Fruit fly (Drosophila melanogaster): ENCODE results near the gene CG3061.
A peak's percentile ranks its signal among the peaks of the same experiment; 100 is the strongest.

The CG3061 gene

dm6 chr3R:14024187-14024918 is 7.8 kb upstream of the CG3061 start (continued):
- TF ChIP-seq ems (GFP tag; optimal IDR thresholded peaks at IDR 0.05): no peak
- no peak for TF ChIP-seq MBD-R2 (GFP tag; IDR thresholded peaks at IDR 0.05)
- TF ChIP-seq CG13123 (GFP tag; optimal IDR thresholded peaks at IDR 0.05): no peak
- TF ChIP-seq trem (tag; optimal IDR thresholded peaks at IDR 0.05): no peak
- TF ChIP-seq MTF-1 (GFP tag; optimal IDR thresholded peaks at IDR 0.05; ENCODE audit: borderline replicate concordance): no peak
- no peak for TF ChIP-seq Hmx (GFP tag; optimal IDR thresholded peaks at IDR 0.05)
- no peak for TF ChIP-seq amos (GFP tag; IDR thresholded peaks at IDR 0.05; ENCODE audit: partially characterized antibody)
- no peak for TF ChIP-seq CG9817 (tag; optimal IDR thresholded peaks at IDR 0.05)
- TF ChIP-seq luna (GFP tag; optimal IDR thresholded peaks at IDR 0.05): no peak
- no peak for TF ChIP-seq wek (GFP tag; optimal IDR thresholded peaks at IDR 0.05)
- TF ChIP-seq mld (GFP tag; IDR thresholded peaks at IDR 0.05; ENCODE audit: partially characterized antibody): 0 out of 3 replicates have a peak, but pooled peaks have one; percentile 9
- TF ChIP-seq tna (GFP tag; IDR thresholded peaks at IDR 0.05; ENCODE audit: partially characterized antibody): no peak
- no peak for TF ChIP-seq CG16813 (GFP tag; IDR thresholded peaks at IDR 0.05; ENCODE audit: partially characterized antibody)

- TF ChIP-seq CG12071 (GFP tag; optimal IDR thresholded peaks at IDR 0.05) (peak; percentile 19), D19A (tag; optimal IDR thresholded peaks at IDR 0.05) (no peak), Dref (GFP tag; IDR thresholded peaks at IDR 0.05) (no peak), Abd-B (GFP tag; optimal IDR thresholded peaks at IDR 0.05) (peak; percentile 44), CG10147 (GFP tag; optimal IDR thresholded peaks at IDR 0.05) (no peak), CG16815 (GFP tag; optimal IDR thresholded peaks at IDR 0.05) (no peak), trem (tag; optimal IDR thresholded peaks at IDR 0.05) (no peak), CG2116 (GFP tag; optimal IDR thresholded peaks at IDR 0.05) (no peak), CG6272 (GFP tag; IDR thresholded peaks at IDR 0.05) (no peak), NC2β (GFP tag; optimal IDR thresholded peaks at IDR 0.05) (peak; percentile 1), tap (tag; optimal IDR thresholded peaks at IDR 0.05) (peak; percentile 26), Stat92E (GFP tag; optimal IDR thresholded peaks at IDR 0.05) (no peak), Hr51 (GFP tag; optimal IDR thresholded peaks at IDR 0.05) (peak; percentile 13 to 16), Sin3A (optimal IDR thresholded peaks at IDR 0.05) (no peak), CG13775 (GFP tag; optimal IDR thresholded peaks at IDR 0.05) (no peak), dysf (GFP tag; IDR thresholded peaks at IDR 0.05) (peak; percentile 16; the same call in 1 of the 3 replicates), CG15073 (GFP tag; optimal IDR thresholded peaks at IDR 0.05) (no peak), danr (GFP tag; IDR thresholded peaks at IDR 0.05) (no peak), CG5245 (GFP tag; optimal IDR thresholded peaks at IDR 0.05) (no peak), C15 (GFP tag; IDR thresholded peaks at IDR 0.05) (no peak), B-H2 (GFP tag; optimal IDR thresholded peaks at IDR 0.05) (peak; percentile 33), Eip74EF (GFP tag; optimal IDR thresholded peaks at IDR 0.05) (no peak), dpn (GFP tag; optimal IDR thresholded peaks at IDR 0.05) (peak; percentile 1 to 31), CG7357 (GFP tag; IDR thresholded peaks at IDR 0.05) (no peak), Hand (GFP tag; optimal IDR thresholded peaks at IDR 0.05) (peak; percentile 37), nmo (GFP tag; optimal IDR thresholded peaks at IDR 0.05) (peak; percentile 28), CG11695 (GFP tag; IDR thresholded peaks at IDR 0.05) (no peak), CG5953 (GFP tag; IDR thresholded peaks at IDR 0.05) (no peak), HLH3B (GFP tag; IDR thresholded peaks at IDR 0.05) (peak; percentile 35; the same call in 1 of the 2 replicates), CG14050 (GFP tag; IDR thresholded peaks at IDR 0.05) (no peak), prd (optimal IDR thresholded peaks at IDR 0.05) (no peak), prd (GFP tag; IDR thresholded peaks at IDR 0.05) (no peak), exex (tag; optimal IDR thresholded peaks at IDR 0.05) (peak; percentile 86), bbx (GFP tag; IDR thresholded peaks at IDR 0.05; ENCODE audit: partially characterized antibody) (no peak; the same call in 1 of the 2 replicates), ftz-f1 (GFP tag; optimal IDR thresholded peaks at IDR 0.05) (peak; percentile 91), sqz (GFP tag; optimal IDR thresholded peaks at IDR 0.05) (peak; percentile 97)
These were observed 7.2 kb upstream of the CG3061 start for dm6 chr3R:14024919-14025387.
